Worm (Caenorhabditis elegans): ENCODE measurements around the gene F26G1.15.

ce11 chrII:4797071-4797470, 7.0 kb downstream of the F26G1.15 start, which contains the start of gene C33F10.14:
- TF ChIP-seq R02D3.7 (tag; optimal IDR thresholded peaks at IDR 0.05), result no peak
- TF ChIP-seq ama-1 (optimal IDR thresholded peaks at IDR 0.05), result no peak
- no peak for TF ChIP-seq nhr-76 (tag; optimal IDR thresholded peaks at IDR 0.05)
- no peak for TF ChIP-seq tbx-2 (tag; optimal IDR thresholded peaks at IDR 0.05)
- no peak for TF ChIP-seq nhr-28 (tag; optimal IDR thresholded peaks at IDR 0.05)
- no peak for TF ChIP-seq nhr-12 (tag; optimal IDR thresholded peaks at IDR 0.05)
- no peak for TF ChIP-seq ztf-4 (tag; optimal IDR thresholded peaks at IDR 0.05)
- no peak for TF ChIP-seq pqm-1 (tag; optimal IDR thresholded peaks at IDR 0.05)
